Worm (Caenorhabditis elegans): Measurements from ENCODE around the gene oig-2.

oig-2 gene

DNA sequence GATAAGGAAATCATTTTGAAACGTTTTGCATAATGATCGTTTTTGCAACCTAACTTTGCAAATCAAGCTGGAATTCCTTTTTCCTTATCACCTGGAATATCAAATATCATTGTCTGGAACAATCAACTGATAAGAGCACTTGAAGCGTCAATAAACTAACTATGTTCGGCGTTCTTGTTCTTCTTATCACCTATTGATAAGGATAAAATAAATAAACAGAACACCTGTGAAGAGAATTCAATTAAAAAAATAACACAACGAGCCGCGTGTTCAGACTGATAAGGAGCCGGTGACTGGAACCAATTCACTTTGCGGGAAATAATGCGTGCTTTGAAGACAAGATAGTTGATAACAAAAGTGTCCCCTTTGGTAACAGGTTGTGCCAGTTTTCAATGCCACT lies 27.8 kb downstream of the oig-2 start, which contains the start of gene cyd-1 (continued):
- TF ChIP-seq F44E2.7 (GFP tag; IDR thresholded peaks at IDR 0.05) (no peak), dve-1 (tag; optimal IDR thresholded peaks at IDR 0.05; ENCODE audit: insufficient read depth) (peak; percentile 89), arid-1 (GFP tag; conservative IDR thresholded peaks at IDR 0.05) (no peak), ZK546.5 (tag; optimal IDR thresholded peaks at IDR 0.05) (no peak), attf-4 (tag; optimal IDR thresholded peaks at IDR 0.05) (no peak), jun-1 (tag; optimal IDR thresholded peaks at IDR 0.05) (no peak), lin-15B (tag; optimal IDR thresholded peaks at IDR 0.05) (no peak), cey-2 (tag; optimal IDR thresholded peaks at IDR 0.05; ENCODE audit: borderline replicate concordance, insufficient read depth) (peak; percentile 25), mes-2 (tag; optimal IDR thresholded peaks at IDR 0.05; ENCODE audit: poor library complexity, severe bottlenecking) (no peak), Y48G9A.11 (GFP tag; IDR thresholded peaks at IDR 0.05) (no peak), nhr-77 (tag; optimal IDR thresholded peaks at IDR 0.05) (peak; percentile 86), fkh-10 (GFP tag; optimal IDR thresholded peaks at IDR 0.05) (no peak), T20F7.1 (GFP tag; optimal IDR thresholded peaks at IDR 0.05) (no peak), ceh-32 (tag; optimal IDR thresholded peaks at IDR 0.05; ENCODE audit: poor library complexity) (no peak), duxl-1 (tag; optimal IDR thresholded peaks at IDR 0.05; ENCODE audit: poor library complexity) (no peak), lim-7 (GFP tag; IDR thresholded peaks at IDR 0.05) (no peak), daf-8 (GFP tag; IDR thresholded peaks at IDR 0.05) (no peak)

DNA sequence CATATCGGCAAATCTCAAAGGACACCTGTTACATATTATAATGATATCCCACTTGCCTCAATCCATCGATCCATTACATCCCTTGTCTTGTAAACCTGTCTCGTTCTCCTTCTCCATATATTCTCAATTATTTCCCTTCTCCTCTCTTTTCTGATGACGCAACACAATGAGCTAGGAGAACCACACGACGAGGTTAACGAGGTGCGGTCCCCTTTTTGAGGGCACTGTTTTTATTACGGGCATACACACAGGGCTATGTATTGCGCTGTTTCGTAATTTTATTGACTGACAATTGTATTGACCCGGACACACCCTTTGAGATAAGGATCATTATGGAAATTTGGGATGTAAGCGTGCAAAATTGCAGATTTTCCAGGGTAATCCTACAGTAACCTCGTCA lies 29.3 kb downstream of the oig-2 start:
- no peak for TF ChIP-seq F44E2.7 (GFP tag; IDR thresholded peaks at IDR 0.05)
- no peak for TF ChIP-seq zag-1 (tag; optimal IDR thresholded peaks at IDR 0.05)
- TF ChIP-seq unc-62 (GFP tag; optimal IDR thresholded peaks at IDR 0.05 in 1 of 2), result peak in 1 of 2 experiments; percentile 0
- no peak for TF ChIP-seq unc-62 (tag; optimal IDR thresholded peaks at IDR 0.05)
- TF ChIP-seq dmd-6 (GFP tag; IDR thresholded peaks at IDR 0.05), result no peak

DNA sequence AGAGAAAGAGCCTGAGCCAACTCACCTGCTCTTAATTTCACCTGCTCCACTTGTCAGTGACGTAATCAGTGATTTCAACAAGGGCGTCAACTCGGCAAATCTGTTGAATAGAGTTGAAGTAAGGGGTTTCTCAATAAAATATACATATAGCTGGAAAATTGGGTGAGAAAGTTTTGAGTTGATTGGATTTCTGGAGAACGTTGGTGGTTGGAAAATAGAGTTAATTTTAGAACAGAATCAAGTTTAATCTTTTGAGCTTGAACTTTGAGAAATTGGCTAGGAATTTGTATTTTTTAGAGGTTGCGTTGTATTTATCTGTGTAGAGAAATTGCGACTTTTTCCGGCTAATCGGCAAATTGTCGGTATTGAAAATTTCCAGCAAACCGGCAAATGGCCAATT lies 38.3 kb downstream of the oig-2 start, which contains the start of gene Y38F1A.4:
TSS of gene Y38F1A.4 (minus strand) at position 101 of the 400 bp plus-strand sequence.
- no peak for TF ChIP-seq ZK546.5 (tag; optimal IDR thresholded peaks at IDR 0.05)
- TF ChIP-seq F37D6.2 (tag; optimal IDR thresholded peaks at IDR 0.05), result no peak
- TF ChIP-seq zag-1 (tag; optimal IDR thresholded peaks at IDR 0.05), result no peak

DNA sequence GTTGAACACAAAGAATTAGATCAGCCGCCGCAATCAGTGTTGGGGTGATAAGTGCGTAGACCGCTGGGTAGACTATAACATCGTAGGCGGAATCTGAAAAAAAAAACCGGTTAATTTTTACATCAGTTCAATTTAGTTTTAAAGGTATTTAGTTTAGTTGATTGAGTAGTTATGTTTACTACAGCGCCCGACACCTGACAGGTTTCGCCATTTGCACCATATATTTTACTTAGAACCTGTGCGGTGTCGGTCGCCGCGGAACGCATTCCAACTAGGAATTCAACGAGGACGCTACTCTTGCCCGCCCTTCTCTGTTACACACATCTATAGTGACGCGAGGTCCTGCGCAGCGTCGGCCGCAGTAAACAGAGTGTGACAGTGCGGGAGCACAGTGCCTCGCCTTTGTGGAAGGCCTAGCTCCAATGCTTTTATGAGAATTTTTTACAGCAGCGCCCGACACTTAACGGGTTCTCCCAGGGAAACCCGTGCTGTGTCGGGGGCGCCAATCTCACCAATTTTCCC lies 39.5 kb downstream of the oig-2 start:
- TF ChIP-seq snpc-4 (tag; optimal IDR thresholded peaks at IDR 0.05) (peak; percentile 16), mdl-1 (tag; optimal IDR thresholded peaks at IDR 0.05) (no peak)

DNA sequence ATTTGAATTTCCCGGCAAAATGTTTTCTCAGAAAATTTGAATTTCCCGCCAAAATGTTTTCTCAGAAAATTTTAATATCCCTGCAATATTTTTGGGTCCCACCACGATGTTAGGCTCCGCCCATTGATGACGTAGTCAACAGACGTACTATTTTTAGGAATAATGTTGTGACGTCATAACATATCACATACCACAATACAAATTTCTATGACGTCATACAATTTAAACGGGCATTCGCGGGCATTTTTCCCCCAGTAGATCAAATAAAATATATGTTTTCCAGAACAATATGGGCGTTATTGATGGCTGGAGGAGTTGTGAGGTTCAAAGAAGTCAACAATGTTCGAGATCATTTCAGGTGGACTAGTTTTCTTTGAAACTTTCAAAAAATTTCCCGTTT lies 41.7 kb downstream of the oig-2 start:
- peak; percentile 6 for TF ChIP-seq aha-1 (tag)
- no peak for TF ChIP-seq dve-1 (tag; optimal IDR thresholded peaks at IDR 0.05; ENCODE audit: insufficient read depth)
- TF ChIP-seq ctbp-1 (GFP tag; IDR thresholded peaks at IDR 0.05), result no peak

DNA sequence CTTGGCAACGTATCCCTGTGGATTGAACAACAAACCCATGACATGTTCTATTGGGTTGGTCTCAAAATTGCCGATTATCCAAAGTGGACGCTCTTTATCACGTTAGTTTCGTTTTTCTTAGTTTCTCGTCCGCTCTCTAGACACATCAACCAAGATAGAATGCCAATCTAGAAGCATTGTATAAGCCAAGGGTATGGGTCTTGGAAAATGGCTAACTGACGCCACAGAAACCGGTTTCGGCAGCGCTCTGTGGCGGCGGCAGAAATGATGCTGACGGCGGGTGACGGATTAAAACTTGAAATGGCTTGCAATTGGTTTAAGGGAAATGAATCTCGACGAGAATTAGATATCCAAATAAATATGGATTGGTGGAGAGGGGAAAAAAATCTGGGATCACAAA lies 42.4 kb downstream of the oig-2 start:
- peak; percentile 45 for TF ChIP-seq hlh-11 (tag; optimal IDR thresholded peaks at IDR 0.05)
- TF ChIP-seq nhr-41 (GFP tag; IDR thresholded peaks at IDR 0.05), result no peak
- TF ChIP-seq mxl-3 (GFP tag; optimal IDR thresholded peaks at IDR 0.05), result peak; percentile 44

DNA sequence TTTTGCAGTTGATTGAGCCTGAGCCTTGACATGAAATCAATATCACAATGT lies 42.6 kb downstream of the oig-2 start, which contains the start of gene ptr-18:
TSS of gene ptr-18 (plus strand) at position 9 of the 51 bp plus-strand sequence.
- no peak for TF ChIP-seq attf-4 (tag; optimal IDR thresholded peaks at IDR 0.05)
- TF ChIP-seq nhr-41 (GFP tag; IDR thresholded peaks at IDR 0.05), result no peak
- no peak for TF ChIP-seq daf-16 (GFP tag; optimal IDR thresholded peaks at IDR 0.05)
- no peak for TF ChIP-seq daf-16 (tag; optimal IDR thresholded peaks at IDR 0.05)
- TF ChIP-seq ceh-32 (tag; optimal IDR thresholded peaks at IDR 0.05; ENCODE audit: poor library complexity), result no peak
- no peak for TF ChIP-seq ces-1 (GFP tag; optimal IDR thresholded peaks at IDR 0.05)
- TF ChIP-seq lsy-2 (tag; optimal IDR thresholded peaks at IDR 0.05), result no peak
- no peak for TF ChIP-seq gei-8 (GFP tag; optimal IDR thresholded peaks at IDR 0.05)
- TF ChIP-seq nhr-42 (GFP tag; IDR thresholded peaks at IDR 0.05), result no peak
- TF ChIP-seq lin-39 (tag; optimal IDR thresholded peaks at IDR 0.05), result no peak
- no peak for TF ChIP-seq T26A8.4 (GFP tag; IDR thresholded peaks at IDR 0.05)
- TF ChIP-seq ceh-28 (tag; optimal IDR thresholded peaks at IDR 0.05), result no peak
- no peak for TF ChIP-seq duxl-1 (tag; optimal IDR thresholded peaks at IDR 0.05; ENCODE audit: poor library complexity)
- no peak for TF ChIP-seq hlh-30 (tag; optimal IDR thresholded peaks at IDR 0.05; ENCODE audit: insufficient read depth)
- no peak for TF ChIP-seq ztf-11 (tag; optimal IDR thresholded peaks at IDR 0.05)
- no peak for TF ChIP-seq pqm-1 (tag; optimal IDR thresholded peaks at IDR 0.05)
- no peak for TF ChIP-seq ceh-44 (GFP tag; IDR thresholded peaks at IDR 0.05)
- no peak for TF ChIP-seq jun-1 (tag; optimal IDR thresholded peaks at IDR 0.05)
- TF ChIP-seq zag-1 (tag; optimal IDR thresholded peaks at IDR 0.05), result no peak

All from whole organism, L4 larva.